Fruit fly (Drosophila melanogaster) whole organism, pupa: ENCODE measurements around the gene Jon65Ai.

Experiments used
- CG12605 ChIP-seq: fragments of 200-800 bp; sonication (Bioruptor generic); IDR thresholded peaks from 2 replicates; pipeline ENCODE4 v1.3.6; 2022; ENCODE audit warnings: missing biosample characterization, missing genetic modification characterization
- CG17806 ChIP-seq: fragments of 200-800 bp; sonication (Bioruptor generic); optimal IDR thresholded peaks from 2 replicates; lab custom pipeline; 2018; ENCODE audit warnings: missing biosample characterization, mild to moderate bottlenecking, missing genetic modification characterization, moderate library complexity
- CG34367 ChIP-seq: fragments of 200-800 bp; sonication (Bioruptor generic); optimal IDR thresholded peaks from 2 replicates; lab custom pipeline; 2018; ENCODE audit warnings: missing biosample characterization, mild to moderate bottlenecking, missing genetic modification characterization
- CG8301 ChIP-seq: fragments of 200-800 bp; sonication (Bioruptor generic); optimal IDR thresholded peaks from 2 replicates; lab custom pipeline; 2018; ENCODE audit warnings: missing biosample characterization, mild to moderate bottlenecking, missing genetic modification characterization
- CG9948 ChIP-seq: fragments of 200-800 bp; sonication (Bioruptor generic); optimal IDR thresholded peaks from 2 replicates; lab custom pipeline; 2018; ENCODE audit warnings: missing biosample characterization, mild to moderate bottlenecking, missing genetic modification characterization, moderate library complexity
- D1 ChIP-seq: fragments of 200-800 bp; sonication (Bioruptor generic); optimal IDR thresholded peaks from 2 replicates; lab custom pipeline; 2018; ENCODE audit warnings: missing biosample characterization, mild to moderate bottlenecking, missing genetic modification characterization, moderate library complexity
- Ets98B ChIP-seq: fragments of 200-800 bp; sonication (Bioruptor generic); IDR thresholded peaks from 2 replicates; pipeline ENCODE4 v1.3.6; 2022; ENCODE audit warnings: missing biosample characterization, missing genetic modification characterization
- Pif1A ChIP-seq: fragments of 200-800 bp; sonication (Bioruptor generic); optimal IDR thresholded peaks from 3 replicates; lab custom pipeline; 2016; ENCODE audit warnings: missing biosample characterization, missing genetic modification characterization
- fd96Ca ChIP-seq: fragments of 200-800 bp; sonication (Bioruptor generic); IDR thresholded peaks from 3 replicates; pipeline ENCODE4 v1.3.6; 2022; ENCODE audit warnings: missing biosample characterization, missing genetic modification characterization
- gl ChIP-seq: fragments of 200-800 bp; sonication (Bioruptor generic); optimal IDR thresholded peaks from 2 replicates; lab custom pipeline; 2018; ENCODE audit warnings: missing biosample characterization, mild to moderate bottlenecking, missing genetic modification characterization
- rn ChIP-seq: fragments of 200-800 bp; sonication (Bioruptor generic); IDR thresholded peaks from 2 replicates; pipeline ENCODE4 v1.3.6; 2022; ENCODE audit warnings: missing biosample characterization, missing genetic modification characterization

dm6 chr3L:6071454-6072189, 17.4 kb upstream of the Jon65Ai start, which contains the start of gene CG6602:
- TF ChIP-seq CG12605 (GFP tag; lab: Robert Waterston, UW) (no peak), fd96Ca (no peak), CG9948 (tag; lab: Kevin White, UChicago) (no peak), gl (tag; lab: Kevin White, UChicago) (no peak), D1 (no peak), Pif1A (GFP tag; lab: Kevin White, UChicago) (no peak), CG8301 (tag; lab: Kevin White, UChicago) (no peak), Ets98B (GFP tag; lab: Robert Waterston, UW) (no peak), CG34367 (tag; lab: Kevin White, UChicago) (peak; percentile 41), rn (GFP tag; lab: Robert Waterston, UW) (no peak), CG17806 (tag; lab: Kevin White, UChicago) (no peak)
